Worm (Caenorhabditis elegans) whole organism, L2 larva: ENCODE measurements around the gene chil-6.

Source experiments
- ceh-16 ChIP-seq: fragments of 150-350 bp; optimal IDR thresholded peaks from 2 replicates; lab custom pipeline; 2014; ENCODE audit warnings: missing biosample characterization, missing genetic modification characterization
- egl-27 ChIP-seq: sonication (generic microtip); optimal IDR thresholded peaks from 3 replicates; lab custom pipeline; 2017; ENCODE audit warnings: missing biosample characterization, missing genetic modification reagents, missing genetic modification characterization
- elt-1 ChIP-seq: fragments of 150-350 bp; optimal IDR thresholded peaks from 2 replicates; lab custom pipeline; 2014; ENCODE audit warnings: missing biosample characterization, missing genetic modification characterization
- lin-13 ChIP-seq: fragments of 150-350 bp; optimal IDR thresholded peaks from 2 replicates; lab custom pipeline; 2014; ENCODE audit warnings: missing biosample characterization, missing genetic modification reagents, missing genetic modification characterization
- lsy-2 ChIP-seq, 2 experiments: fragments of 150-350 bp in 1 of 2; sonication (generic microtip) in 1 of 2; optimal IDR thresholded peaks; 2 replicates each; lab custom pipeline; 2014 to 2017; ENCODE audit warnings: missing biosample characterization in 2 of 2, missing genetic modification characterization in 2 of 2
- mdl-1 ChIP-seq, 2 experiments: fragments of 150-350 bp in 1 of 2; sonication (generic microtip) in 1 of 2; optimal IDR thresholded peaks; 2 replicates each; lab custom pipeline; 2017; ENCODE audit warnings: missing biosample characterization in 2 of 2, missing genetic modification characterization in 2 of 2
- unc-39 ChIP-seq: fragments of 150-350 bp; optimal IDR thresholded peaks from 2 replicates; lab custom pipeline; 2014; ENCODE audit warnings: missing biosample characterization, missing genetic modification characterization
- ztf-1 ChIP-seq: fragments of 200-800 bp; sonication (Bioruptor generic); conservative IDR thresholded peaks from 2 replicates; pipeline ENCODE4 v1.3.6; 2022; ENCODE audit warnings: missing genetic modification characterization, missing compliant biosample characterization

DNA sequence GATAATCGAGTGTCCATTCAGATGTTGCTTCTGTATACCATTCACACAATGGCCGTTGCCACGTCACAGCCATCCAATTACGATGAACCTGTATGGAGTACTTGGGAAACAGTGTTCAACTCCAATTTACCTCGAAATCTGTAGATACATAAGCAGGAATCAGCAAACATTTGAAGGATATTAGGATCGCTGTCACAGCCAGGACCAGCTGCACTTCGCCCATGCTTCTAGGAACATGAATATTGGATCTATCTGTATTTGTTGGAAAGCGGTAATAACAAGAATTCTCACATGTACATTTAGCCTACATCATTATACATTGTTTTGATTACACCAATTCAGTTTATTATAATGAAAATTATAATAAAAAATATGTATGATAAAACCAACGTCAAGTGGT lies 28.5 kb upstream of the chil-6 start, which contains the start of gene algn-8:
- TF ChIP-seq lin-13 (GFP tag; lab: Kevin White, UChicago) (no peak), ceh-16 (tag; lab: Kevin White, UChicago) (no peak), unc-39 (tag; lab: Kevin White, UChicago) (no peak), egl-27 (tag; lab: Kevin White, UChicago) (no peak), mdl-1 (tag; optimal IDR thresholded peaks at IDR 0.05; lab: Kevin White, UChicago) (no peak), ztf-1 (no peak), elt-1 (tag; lab: Kevin White, UChicago) (no peak), lsy-2 (tag; optimal IDR thresholded peaks at IDR 0.05; lab: Kevin White, UChicago) (no peak)
